Worm (Caenorhabditis elegans): Measurements from ENCODE around the gene gei-15.

The gei-15 gene

ce11 chrX:6788965-6789573 is 34.0 kb downstream of the gei-15 start, which contains the start of gene sgca-1 (continued):
- TF ChIP-seq C04F5.9 (tag; optimal IDR thresholded peaks at IDR 0.05), result no peak
- TF ChIP-seq sptf-1 (tag; optimal IDR thresholded peaks at IDR 0.05), result no peak
- no peak for TF ChIP-seq isw-1 (GFP tag; IDR thresholded peaks at IDR 0.05)
- TF ChIP-seq fos-1 (tag; optimal IDR thresholded peaks at IDR 0.05), result no peak
- TF ChIP-seq nhr-19 (GFP tag; conservative IDR thresholded peaks at IDR 0.05), result no peak
- peak; percentile 22 for TF ChIP-seq nhr-20 (tag; optimal IDR thresholded peaks at IDR 0.05)
- TF ChIP-seq mdl-1 (tag; optimal IDR thresholded peaks at IDR 0.05), result peak in 1 of 2 experiments; percentile 9
- no peak for TF ChIP-seq ceh-88 (GFP tag; IDR thresholded peaks at IDR 0.05)
- no peak for TF ChIP-seq F16B12.6 (tag; optimal IDR thresholded peaks at IDR 0.05)
- TF ChIP-seq zag-1 (tag; optimal IDR thresholded peaks at IDR 0.05), result no peak
- TF ChIP-seq ztf-11 (tag; optimal IDR thresholded peaks at IDR 0.05), result no peak
- TF ChIP-seq efl-3 (GFP tag; optimal IDR thresholded peaks at IDR 0.05), result no peak
- no peak for TF ChIP-seq nhr-12 (tag; optimal IDR thresholded peaks at IDR 0.05)
- TF ChIP-seq Y116A8C.19 (tag; optimal IDR thresholded peaks at IDR 0.05; ENCODE audit: borderline replicate concordance), result no peak
- no peak for TF ChIP-seq nhr-47 (tag; optimal IDR thresholded peaks at IDR 0.05)
- no peak for TF ChIP-seq skn-1 (tag; optimal IDR thresholded peaks at IDR 0.05)
- TF ChIP-seq elt-2 (tag; optimal IDR thresholded peaks at IDR 0.05), result peak; percentile 95
- no peak for TF ChIP-seq lin-14 (GFP tag; optimal IDR thresholded peaks at IDR 0.05)
- no peak for TF ChIP-seq dpl-1 (GFP tag; optimal IDR thresholded peaks at IDR 0.05)
- no peak for TF ChIP-seq ets-5 (GFP tag; IDR thresholded peaks at IDR 0.05)
- no peak for TF ChIP-seq efl-1 (optimal IDR thresholded peaks at IDR 0.05)
- TF ChIP-seq efl-1 (GFP tag; optimal IDR thresholded peaks at IDR 0.05 in 1 of 2), result no peak
- TF ChIP-seq sup-37 (GFP tag; optimal IDR thresholded peaks at IDR 0.05), result no peak
- no peak for TF ChIP-seq alr-1 (tag; optimal IDR thresholded peaks at IDR 0.05; ENCODE audit: borderline replicate concordance)
- TF ChIP-seq lsy-2 (tag; optimal IDR thresholded peaks at IDR 0.05), result no peak
- TF ChIP-seq swsn-7 (tag; optimal IDR thresholded peaks at IDR 0.05), result no peak

DNA sequence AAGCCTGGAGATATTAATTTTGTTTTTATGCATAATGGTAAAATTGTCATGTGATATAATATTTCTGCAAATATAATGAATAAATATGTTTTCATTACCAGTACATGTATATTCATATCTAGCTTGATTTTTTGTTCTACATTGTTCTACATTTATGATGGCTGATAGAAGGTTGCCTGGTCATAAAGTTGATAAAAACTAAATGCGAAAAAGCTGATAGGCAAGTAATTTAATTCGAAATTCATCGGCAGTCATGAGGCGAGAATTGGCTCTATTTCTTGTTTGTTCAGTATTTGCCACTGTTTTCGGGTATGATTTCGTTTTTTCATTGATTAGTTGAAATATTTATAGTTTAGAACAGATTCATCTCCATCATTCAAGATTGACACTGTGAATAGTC is 38.9 kb downstream of the gei-15 start, which contains the start of gene bgal-2:
TSS of gene bgal-2 (plus strand) at position 231 of the 400 bp plus-strand sequence.
- TF ChIP-seq elt-2 (tag; optimal IDR thresholded peaks at IDR 0.05), result peak; percentile 53
- no peak for TF ChIP-seq F16B12.6 (tag; optimal IDR thresholded peaks at IDR 0.05)

DNA sequence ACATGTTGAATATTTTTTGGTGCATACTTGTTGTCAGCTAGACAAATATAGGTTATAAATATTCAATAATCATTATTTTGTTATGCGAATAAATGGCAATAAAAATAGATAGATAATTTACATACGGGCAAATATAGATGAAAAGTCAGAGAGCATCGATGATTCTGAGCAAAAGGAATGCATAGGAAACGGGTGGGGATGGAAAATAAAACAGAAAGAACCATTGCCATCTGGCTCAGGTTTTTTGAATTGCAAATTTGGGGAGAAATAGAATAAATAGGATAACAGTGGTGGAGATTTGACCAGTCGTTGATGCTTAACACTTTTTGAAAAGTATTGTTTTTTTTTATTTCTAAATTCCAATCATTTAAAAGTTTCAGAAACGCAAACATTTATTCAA is 40.2 kb downstream of the gei-15 start, which contains the start of gene idpp-6:
TSS of gene idpp-6 (plus strand) at position 301 of the 400 bp plus-strand sequence.
- TF ChIP-seq ceh-8 (GFP tag; optimal IDR thresholded peaks at IDR 0.05), result no peak
- no peak for TF ChIP-seq dpl-1 (GFP tag; optimal IDR thresholded peaks at IDR 0.05)
- TF ChIP-seq dsc-1 (tag; optimal IDR thresholded peaks at IDR 0.05), result no peak
- no peak for TF ChIP-seq nhr-77 (tag; optimal IDR thresholded peaks at IDR 0.05)
- no peak for TF ChIP-seq Y116A8C.19 (tag; optimal IDR thresholded peaks at IDR 0.05; ENCODE audit: borderline replicate concordance)
- TF ChIP-seq alr-1 (tag; optimal IDR thresholded peaks at IDR 0.05; ENCODE audit: borderline replicate concordance), result no peak
- no peak for TF ChIP-seq ceh-63 (GFP tag; optimal IDR thresholded peaks at IDR 0.05)
- TF ChIP-seq snpc-4 (tag; optimal IDR thresholded peaks at IDR 0.05), result no peak
- TF ChIP-seq C16A3.4 (tag; optimal IDR thresholded peaks at IDR 0.05), result no peak
- no peak for TF ChIP-seq blmp-1 (tag; optimal IDR thresholded peaks at IDR 0.05)
- no peak for TF ChIP-seq fkh-8 (tag; optimal IDR thresholded peaks at IDR 0.05)

DNA sequence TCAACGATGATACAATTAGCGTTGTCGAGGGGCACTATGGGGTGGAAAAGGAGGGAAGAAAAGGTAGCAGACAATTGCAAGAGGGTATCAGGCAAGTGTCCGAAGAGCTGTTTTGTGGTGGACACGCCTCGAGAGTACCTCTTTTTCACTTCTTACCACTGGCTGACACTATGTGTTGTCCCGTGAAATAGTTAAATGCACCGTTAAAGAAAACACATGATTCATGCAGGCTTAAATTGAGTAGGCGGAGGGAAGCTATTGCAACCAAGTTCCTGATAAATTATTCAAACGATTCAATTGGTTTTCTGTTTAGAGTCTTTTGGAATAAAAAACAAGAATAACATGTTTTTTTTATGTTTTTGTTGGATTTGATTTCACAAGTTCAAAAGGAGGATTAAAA is 45.1 kb downstream of the gei-15 start, which contains the start of gene irk-1:
TSS of gene irk-1 (minus strand) at position 101 of the 400 bp plus-strand sequence.
- TF ChIP-seq lin-39 (tag; optimal IDR thresholded peaks at IDR 0.05), result no peak
- no peak for TF ChIP-seq lin-15B (tag; optimal IDR thresholded peaks at IDR 0.05)
- TF ChIP-seq lin-14 (GFP tag; optimal IDR thresholded peaks at IDR 0.05), result peak; percentile 12
- no peak for TF ChIP-seq efl-1 (optimal IDR thresholded peaks at IDR 0.05)
- TF ChIP-seq efl-1 (GFP tag; optimal IDR thresholded peaks at IDR 0.05 in 1 of 2), result peak in 1 of 2 experiments; percentile 56
- TF ChIP-seq tbx-2 (tag; optimal IDR thresholded peaks at IDR 0.05), result no peak
- TF ChIP-seq ztf-4 (tag; optimal IDR thresholded peaks at IDR 0.05), result no peak
